Worm (Caenorhabditis elegans) whole organism, L1 larva: ENCODE measurements around the gene zmp-3.
A peak's percentile ranks its signal among the peaks of the same experiment; 100 is the strongest.

Experiments
- aha-1 ChIP-seq: fragments of 150-350 bp; optimal IDR thresholded peaks from 2 replicates; lab custom pipeline; 2014; ENCODE audit warnings: missing biosample characterization, missing genetic modification characterization
- alr-1 ChIP-seq: fragments of 200-800 bp; sonication (Bioruptor generic); optimal IDR thresholded peaks from 2 replicates; lab custom pipeline; 2018; ENCODE audit warnings: borderline replicate concordance, mild to moderate bottlenecking, missing genetic modification characterization, missing compliant biosample characterization
- aly-2 ChIP-seq: fragments of 150-350 bp; optimal IDR thresholded peaks from 2 replicates; lab custom pipeline; 2014; ENCODE audit warnings: missing biosample characterization, missing genetic modification characterization
- ama-1 ChIP-seq: fragments of 150-350 bp; optimal IDR thresholded peaks from 2 replicates; lab custom pipeline; 2014
- ceh-8 ChIP-seq: fragments of 200-800 bp; sonication (Bioruptor generic); optimal IDR thresholded peaks from 2 replicates; lab custom pipeline; 2018; ENCODE audit warnings: mild to moderate bottlenecking, missing genetic modification characterization, moderate library complexity, missing compliant biosample characterization
- ces-1 ChIP-seq: fragments of 150-350 bp; optimal IDR thresholded peaks from 2 replicates; lab custom pipeline; 2014; ENCODE audit warnings: missing biosample characterization, missing genetic modification reagents, missing genetic modification characterization
- efl-1 ChIP-seq, 4 experiments: fragments of 150-350 bp; optimal IDR thresholded peaks in 3 of 4; peaks in 1 of 4; 1 replicate in 1 of 4; 2 replicates in 3 of 4; lab custom pipeline; 2014; ENCODE audit warnings: missing biosample characterization in 2 of 4, missing genetic modification characterization in 2 of 4, missing genetic modification reagents in 2 of 4
- efl-3 ChIP-seq: fragments of 200-800 bp; sonication (Bioruptor generic); optimal IDR thresholded peaks from 2 replicates; lab custom pipeline; 2018; ENCODE audit warnings: mild to moderate bottlenecking, missing genetic modification characterization, missing compliant biosample characterization
- egl-27 ChIP-seq, 2 experiments: fragments of 150-350 bp in 1 of 2; sonication (generic microtip); optimal IDR thresholded peaks; 3 replicates each; lab custom pipeline; 2017 to 2018; ENCODE audit warnings: missing biosample characterization in 2 of 2, missing genetic modification characterization in 2 of 2, missing genetic modification reagents in 2 of 2
- ets-5 ChIP-seq: fragments of 200-800 bp; sonication (Bioruptor generic); IDR thresholded peaks from 2 replicates; pipeline ENCODE4 v1.3.6; 2022; ENCODE audit warnings: missing genetic modification characterization, missing compliant biosample characterization
- hlh-4 ChIP-seq: sonication (generic microtip); optimal IDR thresholded peaks from 2 replicates; lab custom pipeline; 2016; ENCODE audit warnings: mild to moderate bottlenecking, missing genetic modification characterization, missing compliant biosample characterization
- lin-13 ChIP-seq: fragments of 150-350 bp; optimal IDR thresholded peaks from 2 replicates; lab custom pipeline; 2014; ENCODE audit warnings: missing biosample characterization, missing genetic modification reagents, missing genetic modification characterization
- lin-14 ChIP-seq: fragments of 200-800 bp; sonication (Bioruptor generic); optimal IDR thresholded peaks from 2 replicates; lab custom pipeline; 2018; ENCODE audit warnings: mild to moderate bottlenecking, missing genetic modification characterization, moderate library complexity, missing compliant biosample characterization
- lin-15B ChIP-seq: fragments of 150-350 bp; sonication (generic microtip); optimal IDR thresholded peaks from 3 replicates; lab custom pipeline; 2014; ENCODE audit warnings: missing biosample characterization, missing genetic modification characterization
- lin-39 ChIP-seq: fragments of 150-350 bp; optimal IDR thresholded peaks from 2 replicates; lab custom pipeline; 2014; ENCODE audit warnings: missing biosample characterization, missing genetic modification reagents, missing genetic modification characterization
- lsy-2 ChIP-seq, 2 experiments: fragments of 150-350 bp; optimal IDR thresholded peaks; 2 replicates each; lab custom pipeline; 2014; ENCODE audit warnings: missing biosample characterization in 2 of 2, missing genetic modification characterization in 2 of 2
- mdl-1 ChIP-seq, 2 experiments: fragments of 150-350 bp; optimal IDR thresholded peaks; 2 replicates each; lab custom pipeline; 2014 to 2017; ENCODE audit warnings: missing biosample characterization in 2 of 2, missing genetic modification characterization in 2 of 2, inconsistent platforms in 1 of 2
- mef-2 ChIP-seq: fragments of 150-350 bp; optimal IDR thresholded peaks from 2 replicates; lab custom pipeline; 2014; ENCODE audit warnings: missing biosample characterization, missing genetic modification characterization
- mep-1 ChIP-seq: fragments of 150-350 bp; optimal IDR thresholded peaks from 2 replicates; lab custom pipeline; 2014; ENCODE audit warnings: missing biosample characterization, missing genetic modification characterization
- nhr-11 ChIP-seq: fragments of 150-350 bp; optimal IDR thresholded peaks from 2 replicates; lab custom pipeline; 2014; ENCODE audit warnings: missing biosample characterization, missing genetic modification characterization
- nhr-12 ChIP-seq: sonication (generic microtip); optimal IDR thresholded peaks from 2 replicates; lab custom pipeline; 2017; ENCODE audit warnings: missing biosample characterization, missing genetic modification characterization
- nhr-19 ChIP-seq: fragments of 200-800 bp; sonication (Bioruptor generic); conservative IDR thresholded peaks from 2 replicates; pipeline ENCODE4 v1.3.6; 2022; ENCODE audit warnings: missing genetic modification characterization, missing compliant biosample characterization
- nhr-20 ChIP-seq: sonication (generic microtip); optimal IDR thresholded peaks from 2 replicates; lab custom pipeline; 2016; ENCODE audit warnings: mild to moderate bottlenecking, missing genetic modification characterization, missing compliant biosample characterization
- nhr-237 ChIP-seq: fragments of 150-350 bp; optimal IDR thresholded peaks from 2 replicates; lab custom pipeline; 2014; ENCODE audit warnings: missing biosample characterization, missing genetic modification characterization
- nhr-71 ChIP-seq: sonication (generic microtip); optimal IDR thresholded peaks from 2 replicates; lab custom pipeline; 2016; ENCODE audit warnings: mild to moderate bottlenecking, missing genetic modification characterization, moderate library complexity, missing compliant biosample characterization
- nhr-77 ChIP-seq: fragments of 150-350 bp; optimal IDR thresholded peaks from 2 replicates; lab custom pipeline; 2014; ENCODE audit warnings: missing biosample characterization, missing genetic modification characterization
- nhr-85 ChIP-seq: sonication (generic microtip); peaks from one replicate; lab custom pipeline; 2016; ENCODE audit warnings: missing genetic modification characterization, inconsistent platforms, missing compliant biosample characterization
- skn-1 ChIP-seq: fragments of 150-350 bp; optimal IDR thresholded peaks from 2 replicates; lab custom pipeline; 2014; ENCODE audit warnings: missing biosample characterization, missing genetic modification characterization
- snpc-4 ChIP-seq: fragments of 150-350 bp; optimal IDR thresholded peaks from 2 replicates; lab custom pipeline; 2014; ENCODE audit warnings: missing biosample characterization, missing genetic modification characterization
- unc-30 ChIP-seq: sonication (generic microtip); optimal IDR thresholded peaks from 2 replicates; lab custom pipeline; 2017; ENCODE audit warnings: missing biosample characterization, missing genetic modification characterization
- zip-4 ChIP-seq: fragments of 200-800 bp; sonication (Bioruptor generic); optimal IDR thresholded peaks from 2 replicates; lab custom pipeline; 2018; ENCODE audit warnings: mild to moderate bottlenecking, missing genetic modification characterization, moderate library complexity, missing compliant biosample characterization
- ztf-11 ChIP-seq, 2 experiments: sonication (generic microtip); optimal IDR thresholded peaks; 2 replicates each; lab custom pipeline; 2016 to 2017; ENCODE audit warnings: missing genetic modification characterization in 2 of 2, missing biosample characterization in 1 of 2, missing compliant biosample characterization in 1 of 2

zmp-3 gene

DNA sequence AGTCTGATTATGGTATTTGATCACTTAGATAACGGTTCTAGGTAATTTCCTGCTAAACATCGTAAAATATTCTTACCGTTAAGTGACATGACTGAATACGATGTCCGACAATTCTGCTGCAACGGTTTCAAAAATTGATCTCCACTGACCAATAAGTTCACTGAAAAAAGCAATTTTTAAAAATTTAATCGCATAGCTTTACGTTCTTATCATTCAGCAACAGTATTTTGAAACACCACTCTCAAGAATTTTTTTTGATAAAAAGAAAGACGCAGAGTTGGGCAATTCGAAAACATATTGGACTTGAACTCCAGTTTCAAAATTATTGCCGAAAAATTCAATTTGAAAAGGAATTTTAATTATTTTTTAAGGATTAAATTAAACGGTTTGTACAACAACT, 18.1 kb upstream of the zmp-3 start, which contains the start of gene C31B8.12 (continued):
- no peak for TF ChIP-seq egl-27 (tag; optimal IDR thresholded peaks at IDR 0.05; lab: Kevin White, UChicago)
- no peak for TF ChIP-seq lin-15B

- TF ChIP-seq lin-39 (no peak), ces-1 (GFP tag; lab: Kevin White, UChicago) (no peak), lin-13 (no peak), nhr-11 (no peak), nhr-19 (GFP tag; lab: Robert Waterston, UW) (no peak), ztf-11 (tag; optimal IDR thresholded peaks at IDR 0.05; lab: Kevin White, UChicago) (no peak), aly-2 (no peak), nhr-85 (tag; lab: Kevin White, UChicago) (no peak), nhr-20 (no peak), ama-1 (lab: Kevin White, UChicago) (no peak), ets-5 (GFP tag; lab: Robert Waterston, UW) (no peak), aha-1 (tag; lab: Kevin White, UChicago) (no peak)
Measured at ce11 chrV:2922594-2922993, 13.2 kb upstream of the zmp-3 start, which contains the start of gene srh-38. srh-38 (minus strand) TSS chrV:2922694.

DNA sequence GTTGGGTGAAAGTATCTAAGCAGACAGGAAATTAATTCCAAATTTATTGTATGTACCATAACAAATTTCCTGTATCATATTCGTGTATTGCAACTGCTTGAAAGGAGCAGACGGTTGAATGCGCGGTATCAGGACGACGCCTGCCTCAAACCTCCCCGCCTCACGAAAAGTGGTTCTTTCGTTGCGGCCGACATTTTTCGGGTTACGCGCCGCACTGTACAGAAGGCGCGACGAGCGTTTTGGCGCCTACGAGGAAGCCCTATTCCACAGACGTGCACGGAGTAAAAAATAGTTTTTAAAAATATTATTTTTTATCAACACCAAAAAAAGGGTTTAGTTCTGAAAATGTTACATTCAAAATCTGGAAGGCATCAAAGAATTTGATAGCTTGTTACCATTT, 10.7 kb upstream of the zmp-3 start:
- no peak for TF ChIP-seq ama-1 (lab: Kevin White, UChicago)
- peak; percentile 44 for TF ChIP-seq snpc-4

ce11 chrV:2913948-2914347, 4.5 kb upstream of the zmp-3 start, which contains the start of gene srh-146:
srh-146 (plus strand) TSS chrV:2914248.
- no peak for TF ChIP-seq mef-2 (tag; lab: Kevin White, UChicago)
- TF ChIP-seq nhr-19 (GFP tag; lab: Robert Waterston, UW) = no peak
- no peak for TF ChIP-seq nhr-12
- TF ChIP-seq efl-3 (GFP tag; lab: Kevin White, UChicago) = no peak

DNA sequence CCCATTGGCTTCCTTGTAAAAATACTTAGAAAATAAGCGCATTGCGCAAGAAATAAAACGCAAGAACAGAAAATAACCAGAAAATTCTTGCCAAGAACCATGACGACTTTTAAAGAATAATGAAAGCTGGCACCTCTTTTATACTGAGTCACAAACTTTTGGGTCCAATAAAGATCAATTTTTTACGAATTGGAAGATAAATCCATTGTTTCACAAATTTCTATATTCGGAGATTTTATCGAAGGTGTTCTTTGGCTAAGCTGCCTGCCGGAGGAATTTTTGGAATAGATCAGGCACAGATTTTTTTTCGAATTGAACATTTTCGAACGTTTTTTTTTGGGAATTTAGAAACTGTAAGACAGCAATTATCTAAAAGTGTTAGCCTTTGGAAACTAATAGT, 3.5 kb upstream of the zmp-3 start, which contains the start of gene C31B8.9:
Gene C31B8.9, minus strand, starts transcription at position 101 of the 400 bp plus-strand sequence.
- TF ChIP-seq nhr-77 (tag; lab: Kevin White, UChicago) (no peak), nhr-71 (tag; lab: Kevin White, UChicago) (no peak), nhr-85 (tag; lab: Kevin White, UChicago) (no peak), egl-27 (tag; optimal IDR thresholded peaks at IDR 0.05; lab: Kevin White, UChicago) (no peak), lsy-2 (tag; optimal IDR thresholded peaks at IDR 0.05; lab: Kevin White, UChicago) (no peak), zip-4 (GFP tag; lab: Kevin White, UChicago) (no peak), nhr-237 (tag; lab: Kevin White, UChicago) (no peak), lin-14 (GFP tag; lab: Kevin White, UChicago) (no peak), nhr-20 (no peak), unc-30 (tag; lab: Kevin White, UChicago) (no peak), mep-1 (tag; lab: Kevin White, UChicago) (no peak), mdl-1 (tag; optimal IDR thresholded peaks at IDR 0.05; lab: Kevin White, UChicago) (no peak), efl-1 (optimal IDR thresholded peaks at IDR 0.05; lab: Kevin White, UChicago) (no peak), efl-1 (GFP tag; optimal IDR thresholded peaks at IDR 0.05 in 1 of 2; lab: Kevin White, UChicago) (no peak), alr-1 (tag; lab: Kevin White, UChicago) (no peak), hlh-4 (tag; lab: Kevin White, UChicago) (no peak), skn-1 (tag; lab: Kevin White, UChicago) (no peak), ets-5 (GFP tag; lab: Robert Waterston, UW) (no peak)

DNA sequence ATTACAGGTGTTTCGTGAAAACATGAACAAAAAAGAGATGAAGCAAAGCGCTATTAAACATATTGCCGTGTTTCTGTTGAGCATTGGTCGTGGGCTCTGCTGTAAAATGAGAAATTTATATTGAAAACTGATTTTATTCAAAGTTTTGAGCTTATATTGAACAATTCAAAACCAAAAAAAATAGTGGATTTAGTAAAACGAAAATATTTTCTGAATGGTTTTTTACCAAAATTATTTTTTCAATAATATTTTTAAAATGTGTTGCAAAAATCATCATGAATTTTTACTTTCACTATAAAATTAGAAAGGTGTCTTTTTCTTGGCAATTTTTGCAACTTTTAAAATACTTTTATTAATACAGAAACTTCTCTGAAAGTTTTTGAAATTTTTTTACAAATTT, 6.2 kb downstream of the zmp-3 start, which contains the start of gene C31B8.7:
Gene C31B8.7, minus strand, starts transcription at position 101 of the 400 bp plus-strand sequence.
- TF ChIP-seq ceh-8 = no peak
